Fruit fly (Drosophila melanogaster): ENCODE measurements around the gene CG14200.
A peak's percentile ranks its signal among the peaks of the same experiment; 100 is the strongest.

CG14200 gene

dm6 chrX:19521753-19522383, 26.6 kb downstream of the CG14200 start, which contains the start of the genes Idh3a and CoRest (continued):
- TF ChIP-seq dm (GFP tag; optimal IDR thresholded peaks at IDR 0.05): peak; percentile 37
- no peak for TF ChIP-seq hkb (optimal IDR thresholded peaks at IDR 0.05)
- no peak for TF ChIP-seq hkb (GFP tag; IDR thresholded peaks at IDR 0.05)
- no peak for TF ChIP-seq zen (tag; optimal IDR thresholded peaks at IDR 0.05)
- TF ChIP-seq cwo (GFP tag; optimal IDR thresholded peaks at IDR 0.05): no peak
- no peak for TF ChIP-seq Lpt (GFP tag; optimal IDR thresholded peaks at IDR 0.05)
- TF ChIP-seq slou (GFP tag; optimal IDR thresholded peaks at IDR 0.05): no peak
- no peak for TF ChIP-seq D (optimal IDR thresholded peaks at IDR 0.05)
- TF ChIP-seq D (GFP tag; optimal IDR thresholded peaks at IDR 0.05): no peak
- TF ChIP-seq chm (GFP tag; IDR thresholded peaks at IDR 0.05): no peak
- TF ChIP-seq tio (GFP tag; optimal IDR thresholded peaks at IDR 0.05): no peak
- TF ChIP-seq croc (GFP tag; conservative IDR thresholded peaks at IDR 0.05): no peak
- no peak for TF ChIP-seq Lim3 (GFP tag; IDR thresholded peaks at IDR 0.05)
- TF ChIP-seq Oli (tag; optimal IDR thresholded peaks at IDR 0.05): no peak
- no peak for TF ChIP-seq sd (tag; optimal IDR thresholded peaks at IDR 0.05)
- no peak for TF ChIP-seq az2 (GFP tag; optimal IDR thresholded peaks at IDR 0.05)
- TF ChIP-seq crc (GFP tag; optimal IDR thresholded peaks at IDR 0.05): no peak

dm6 chrX:19522597-19522996, 27.3 kb downstream of the CG14200 start:
- no peak for TF ChIP-seq CG7786 (GFP tag; optimal IDR thresholded peaks at IDR 0.05)
- peak; percentile 48; the same call in 1 of the 3 replicates for TF ChIP-seq CG34422 (GFP tag; IDR thresholded peaks at IDR 0.05)
- TF ChIP-seq p53 (GFP tag; optimal IDR thresholded peaks at IDR 0.05): no peak
- TF ChIP-seq chinmo (GFP tag; IDR thresholded peaks at IDR 0.05; ENCODE audit: partially characterized antibody): peak; percentile 67; the same call in 1 of the 4 replicates
- TF ChIP-seq crp (GFP tag; optimal IDR thresholded peaks at IDR 0.05): peak in 1 of 2 experiments; percentile 29
- no peak for TF ChIP-seq ken (GFP tag; IDR thresholded peaks at IDR 0.05)
- TF ChIP-seq Opbp (GFP tag; IDR thresholded peaks at IDR 0.05; ENCODE audit: partially characterized antibody): no peak
- TF ChIP-seq pzg (GFP tag; optimal IDR thresholded peaks at IDR 0.05): peak; percentile 21
- TF ChIP-seq bigmax (GFP tag; optimal IDR thresholded peaks at IDR 0.05): no peak
- no peak for TF ChIP-seq btn (GFP tag; optimal IDR thresholded peaks at IDR 0.05)
- TF ChIP-seq MBD-R2 (GFP tag; IDR thresholded peaks at IDR 0.05): peak; percentile 28; the same call in 1 of the 2 replicates
- no peak for TF ChIP-seq bab2 (GFP tag; optimal IDR thresholded peaks at IDR 0.05)
- no peak for TF ChIP-seq fd64A (GFP tag; optimal IDR thresholded peaks at IDR 0.05)
- TF ChIP-seq org-1 (GFP tag; optimal IDR thresholded peaks at IDR 0.05): no peak
- TF ChIP-seq pita (GFP tag; optimal IDR thresholded peaks at IDR 0.05): no peak
- TF ChIP-seq Xbp1 (GFP tag; optimal IDR thresholded peaks at IDR 0.05): no peak
- TF ChIP-seq hkb (optimal IDR thresholded peaks at IDR 0.05): no peak
- no peak for TF ChIP-seq hkb (GFP tag; IDR thresholded peaks at IDR 0.05)
- TF ChIP-seq CG10209 (GFP tag; optimal IDR thresholded peaks at IDR 0.05): no peak
- no peak for TF ChIP-seq sqz (GFP tag; optimal IDR thresholded peaks at IDR 0.05)
- no peak for TF ChIP-seq Gsc (GFP tag; IDR thresholded peaks at IDR 0.05)
- no peak for TF ChIP-seq chn (GFP tag; optimal IDR thresholded peaks at IDR 0.05)
- no peak for TF ChIP-seq dan (GFP tag; IDR thresholded peaks at IDR 0.05)
- TF ChIP-seq CG6175 (GFP tag; IDR thresholded peaks at IDR 0.05): no peak
- no peak for TF ChIP-seq CG10654 (GFP tag; optimal IDR thresholded peaks at IDR 0.05)
- TF ChIP-seq h (optimal IDR thresholded peaks at IDR 0.05): no peak
- TF ChIP-seq sna (GFP tag; IDR thresholded peaks at IDR 0.05; ENCODE audit: partially characterized antibody): 0 out of 2 replicates have a peak, but pooled peaks have one; percentile 14
- TF ChIP-seq eve (GFP tag; optimal IDR thresholded peaks at IDR 0.05): no peak
- TF ChIP-seq Adf1 (GFP tag; IDR thresholded peaks at IDR 0.05): peak; percentile 76
- 0 out of 2 replicates have a peak, but pooled peaks have one; percentile 55 for TF ChIP-seq chm (GFP tag; IDR thresholded peaks at IDR 0.05)
- no peak for TF ChIP-seq Antp (GFP tag; optimal IDR thresholded peaks at IDR 0.05)
- TF ChIP-seq sr (GFP tag; IDR thresholded peaks at IDR 0.05): no peak
- TF ChIP-seq NC2β (GFP tag; optimal IDR thresholded peaks at IDR 0.05): no peak
- TF ChIP-seq CG17361 (GFP tag; IDR thresholded peaks at IDR 0.05): no peak
- no peak for TF ChIP-seq CG13894 (tag; optimal IDR thresholded peaks at IDR 0.05)
- no peak for TF ChIP-seq CG15514 (GFP tag; optimal IDR thresholded peaks at IDR 0.05)
- no peak for TF ChIP-seq cato (GFP tag; optimal IDR thresholded peaks at IDR 0.05; ENCODE audit: borderline replicate concordance)
